Worm (Caenorhabditis elegans) whole organism, young adult: Measurements from ENCODE around the gene C16B8.4.

Experiments
- K11D2.4 ChIP-seq: fragments of 200-800 bp; sonication (Bioruptor generic); IDR thresholded peaks from 2 replicates; pipeline ENCODE4 v1.3.6; 2022; ENCODE audit warnings: missing genetic modification reagents, missing genetic modification characterization, missing compliant biosample characterization
- ama-1 ChIP-seq, 3 experiments: fragments of 150-350 bp in 1 of 3; sonication (generic microtip) in 2 of 3; optimal IDR thresholded peaks; 2 replicates each; lab custom pipeline; 2014 to 2018; ENCODE audit warnings: missing biosample characterization in 2 of 3, missing genetic modification characterization in 2 of 3, missing genetic modification reagents in 2 of 3
- cebp-2 ChIP-seq: fragments of 200-800 bp; sonication (Bioruptor generic); IDR thresholded peaks from 2 replicates; pipeline ENCODE4 v1.3.6; 2022; ENCODE audit warnings: missing genetic modification characterization, missing compliant biosample characterization
- hrde-1 ChIP-seq: sonication (generic microtip); optimal IDR thresholded peaks from 2 replicates; lab custom pipeline; 2016; ENCODE audit warnings: missing genetic modification characterization, mild to moderate bottlenecking, missing compliant biosample characterization, moderate library complexity, missing genotype, missing genetic modification reagents, borderline replicate concordance
- nhr-179 ChIP-seq: sonication (generic microtip); optimal IDR thresholded peaks from 2 replicates; lab custom pipeline; 2016; ENCODE audit warnings: mild to moderate bottlenecking, missing genetic modification characterization, missing compliant biosample characterization
- nhr-90 ChIP-seq: sonication (generic microtip); optimal IDR thresholded peaks from 2 replicates; lab custom pipeline; 2016; ENCODE audit warnings: missing genotype, mild to moderate bottlenecking, missing genetic modification characterization, missing compliant biosample characterization
- repo-1 ChIP-seq: sonication (generic microtip); optimal IDR thresholded peaks from 2 replicates; lab custom pipeline; 2017; ENCODE audit warnings: mild to moderate bottlenecking, missing genetic modification characterization, missing compliant biosample characterization
- tbp1 ChIP-seq: fragments of 200-800 bp; sonication (Bioruptor generic); optimal IDR thresholded peaks from 2 replicates; lab custom pipeline; 2018; ENCODE audit warnings: mild to moderate bottlenecking, missing genetic modification characterization, missing compliant biosample characterization
- tbx-9 ChIP-seq: sonication (generic microtip); optimal IDR thresholded peaks from 2 replicates; lab custom pipeline; 2016; ENCODE audit warnings: borderline replicate concordance, missing genetic modification characterization, inconsistent platforms, missing compliant biosample characterization
- zim-3 ChIP-seq: sonication (generic microtip); optimal IDR thresholded peaks from 2 replicates; lab custom pipeline; 2017; ENCODE audit warnings: mild to moderate bottlenecking, missing genetic modification characterization, moderate library complexity, missing compliant biosample characterization
- ztf-22 ChIP-seq: fragments of 200-800 bp; sonication (Bioruptor generic); optimal IDR thresholded peaks from 2 replicates; lab custom pipeline; 2018; ENCODE audit warnings: mild to moderate bottlenecking, missing genetic modification characterization, moderate library complexity, missing compliant biosample characterization
- ztf-25 ChIP-seq: fragments of 200-800 bp; sonication (Bioruptor generic); IDR thresholded peaks from 2 replicates; pipeline ENCODE4 v1.3.6; 2022; ENCODE audit warnings: missing genetic modification reagents, missing genetic modification characterization, missing compliant biosample characterization

DNA sequence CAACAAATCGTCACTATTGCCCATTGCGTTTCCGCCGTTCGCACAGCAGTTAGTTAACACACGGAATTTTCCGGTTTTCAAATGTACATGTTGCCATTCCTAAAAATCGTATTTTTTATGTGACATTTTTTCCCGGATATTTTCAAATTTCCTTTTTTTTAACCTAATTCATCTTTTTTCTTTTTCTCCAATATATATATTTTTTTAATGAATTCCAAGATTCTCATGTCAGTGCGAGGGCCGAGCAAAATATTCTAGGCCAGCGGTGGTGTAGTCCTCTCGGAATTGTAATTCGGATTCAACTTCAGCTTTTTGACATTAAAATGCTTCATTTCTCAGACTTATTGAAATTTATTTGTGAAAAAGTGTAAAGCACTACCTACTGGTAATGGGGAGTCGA lies 31.6 kb upstream of the C16B8.4 start, which contains the start of gene R02E12.4:
- no peak for TF ChIP-seq cebp-2 (GFP tag; lab: Robert Waterston, UW)
- no peak for TF ChIP-seq repo-1
- no peak for TF ChIP-seq tbp1 (GFP tag; lab: Kevin White, UChicago)
- TF ChIP-seq hrde-1 (tag; lab: Kevin White, UChicago) = no peak
- no peak for TF ChIP-seq ama-1 (optimal IDR thresholded peaks at IDR 0.05; lab: Kevin White, UChicago)
- no peak for TF ChIP-seq ama-1 (GFP tag; optimal IDR thresholded peaks at IDR 0.05; lab: Kevin White, UChicago)
- TF ChIP-seq nhr-179 (tag; lab: Kevin White, UChicago) = no peak
- TF ChIP-seq K11D2.4 = no peak
- TF ChIP-seq ztf-25 (GFP tag; lab: Robert Waterston, UW) = no peak
- TF ChIP-seq zim-3 (tag; lab: Kevin White, UChicago) = no peak
- no peak for TF ChIP-seq nhr-90 (tag; lab: Kevin White, UChicago)
- TF ChIP-seq tbx-9 (tag; lab: Kevin White, UChicago) = no peak
- no peak for TF ChIP-seq ztf-22 (GFP tag; lab: Kevin White, UChicago)
